Worm (Caenorhabditis elegans): ENCODE data around the gene rev-1.

Gene rev-1

DNA sequence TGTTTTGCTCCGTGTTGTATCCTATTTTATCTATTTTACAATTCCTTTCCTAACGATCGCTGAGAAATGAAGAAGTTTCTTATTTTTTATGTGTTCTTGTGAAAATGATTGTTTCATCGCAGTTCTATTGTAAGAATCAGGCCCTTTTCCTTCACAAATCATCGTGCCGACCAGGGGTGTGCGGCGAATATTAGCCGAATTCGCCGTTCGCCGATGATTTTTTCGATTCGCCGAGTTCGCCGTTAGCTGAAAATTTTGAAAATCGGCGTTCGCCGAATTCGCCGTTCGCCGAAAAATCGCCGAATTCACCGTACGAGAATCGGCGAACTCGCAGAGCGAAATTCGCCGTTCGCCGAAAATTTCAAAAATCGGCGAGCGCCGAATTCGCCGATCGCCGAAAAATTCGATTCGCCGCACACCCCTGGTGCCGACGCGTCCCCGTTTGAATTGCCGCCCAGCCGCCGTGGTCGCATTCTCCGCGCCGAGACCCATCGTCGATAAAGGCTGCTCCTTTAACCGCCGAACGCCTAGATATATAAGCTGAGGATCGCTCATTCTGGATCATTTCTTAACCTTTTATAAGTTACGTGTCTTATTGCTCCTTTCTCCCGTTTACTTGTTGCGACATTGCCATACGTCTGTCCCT is 36.8 kb upstream of the rev-1 start:
- TF ChIP-seq daf-16 (GFP tag; optimal IDR thresholded peaks at IDR 0.05) (no peak), daf-16 (tag; optimal IDR thresholded peaks at IDR 0.05) (no peak), tra-1 (GFP tag; IDR thresholded peaks at IDR 0.05) (no peak), set-16 (GFP tag; IDR thresholded peaks at IDR 0.05) (peak; percentile 91), egl-43 (GFP tag; IDR thresholded peaks at IDR 0.05) (0 out of 2 replicates have a peak, but pooled peaks have one; percentile 24), dpl-1 (GFP tag; optimal IDR thresholded peaks at IDR 0.05) (peak; percentile 1)

DNA sequence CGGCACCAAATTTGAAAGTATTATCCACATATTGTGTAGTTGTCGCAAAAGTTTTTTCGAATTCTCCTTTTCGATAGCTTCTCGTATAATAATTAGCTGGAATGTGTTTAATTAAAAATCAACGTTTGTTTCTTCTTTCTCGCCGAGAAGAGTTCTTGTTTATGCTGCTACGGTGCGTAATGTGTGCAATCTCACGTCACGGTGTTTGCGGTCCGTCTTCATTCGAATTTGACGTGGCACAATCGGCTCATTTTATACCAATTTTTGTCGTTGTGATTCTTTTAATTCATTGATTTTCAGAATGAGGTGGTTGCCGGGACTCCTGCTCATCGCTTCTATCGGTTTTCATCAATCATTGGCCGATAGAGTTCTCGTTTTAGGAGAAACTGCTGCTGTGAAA is 36.2 kb upstream of the rev-1 start, which contains the start of gene ostb-1:
Gene ostb-1 (plus strand): TSS at position 301 of the 400 bp plus-strand sequence.
- TF ChIP-seq sdz-12 (GFP tag; optimal IDR thresholded peaks at IDR 0.05) = no peak
- no peak for TF ChIP-seq lin-13 (GFP tag; optimal IDR thresholded peaks at IDR 0.05)
- TF ChIP-seq madf-9 (GFP tag; conservative IDR thresholded peaks at IDR 0.05) = no peak
- TF ChIP-seq lin-38 (GFP tag; IDR thresholded peaks at IDR 0.05) = peak; percentile 14; the same call in 1 of the 2 replicates
- TF ChIP-seq nhr-42 (GFP tag; IDR thresholded peaks at IDR 0.05) = no peak
- peak; percentile 2 for TF ChIP-seq hlh-30 (tag; optimal IDR thresholded peaks at IDR 0.05; ENCODE audit: insufficient read depth)
- TF ChIP-seq tag-97 (GFP tag; IDR thresholded peaks at IDR 0.05) = no peak
- TF ChIP-seq arid-1 (GFP tag; conservative IDR thresholded peaks at IDR 0.05) = no peak
- TF ChIP-seq ceh-44 (GFP tag; IDR thresholded peaks at IDR 0.05) = no peak
- no peak for TF ChIP-seq T26A8.4 (GFP tag; IDR thresholded peaks at IDR 0.05)
- TF ChIP-seq daf-16 (GFP tag; optimal IDR thresholded peaks at IDR 0.05) = no peak
- TF ChIP-seq daf-16 (tag; optimal IDR thresholded peaks at IDR 0.05) = peak; percentile 72
- peak; percentile 10 for TF ChIP-seq dve-1 (tag; optimal IDR thresholded peaks at IDR 0.05; ENCODE audit: insufficient read depth)
- TF ChIP-seq nhr-28 (tag; optimal IDR thresholded peaks at IDR 0.05) = no peak
- no peak for TF ChIP-seq set-16 (GFP tag; IDR thresholded peaks at IDR 0.05)
- TF ChIP-seq nhr-11 (tag; optimal IDR thresholded peaks at IDR 0.05) = no peak
- TF ChIP-seq nhr-77 (tag; optimal IDR thresholded peaks at IDR 0.05) = no peak
- TF ChIP-seq jun-1 (tag; optimal IDR thresholded peaks at IDR 0.05) = no peak
- TF ChIP-seq nhr-25 (tag; optimal IDR thresholded peaks at IDR 0.05; ENCODE audit: borderline replicate concordance, insufficient read depth) = no peak
- no peak for TF ChIP-seq gei-8 (GFP tag; optimal IDR thresholded peaks at IDR 0.05)
- TF ChIP-seq T20F7.1 (GFP tag; optimal IDR thresholded peaks at IDR 0.05) = peak; percentile 43
- TF ChIP-seq dpl-1 (GFP tag; optimal IDR thresholded peaks at IDR 0.05) = peak; percentile 26
- TF ChIP-seq daf-12 (tag; optimal IDR thresholded peaks at IDR 0.05) = no peak
- TF ChIP-seq F49E8.2 (tag; optimal IDR thresholded peaks at IDR 0.05; ENCODE audit: borderline replicate concordance) = no peak
- TF ChIP-seq zag-1 (tag; optimal IDR thresholded peaks at IDR 0.05) = no peak
- TF ChIP-seq egl-43 (GFP tag; IDR thresholded peaks at IDR 0.05) = no peak
- TF ChIP-seq Y75B8A.6 (GFP tag; IDR thresholded peaks at IDR 0.05) = no peak
- TF ChIP-seq php-3 (GFP tag; IDR thresholded peaks at IDR 0.05) = no peak
- TF ChIP-seq nhr-237 (tag; optimal IDR thresholded peaks at IDR 0.05) = no peak
- TF ChIP-seq skn-1 (tag; optimal IDR thresholded peaks at IDR 0.05) = no peak
- peak in 1 of 2 experiments; percentile 82 for TF ChIP-seq lsy-2 (tag; optimal IDR thresholded peaks at IDR 0.05)
- peak; percentile 55 for TF ChIP-seq mes-2 (tag; optimal IDR thresholded peaks at IDR 0.05; ENCODE audit: poor library complexity, severe bottlenecking)
- TF ChIP-seq dmd-9 (GFP tag; IDR thresholded peaks at IDR 0.05) = no peak
- no peak for TF ChIP-seq ama-1 (optimal IDR thresholded peaks at IDR 0.05)
- no peak for TF ChIP-seq snpc-4 (tag; optimal IDR thresholded peaks at IDR 0.05)
- TF ChIP-seq lin-39 (tag; optimal IDR thresholded peaks at IDR 0.05) = no peak
- no peak for TF ChIP-seq nhr-48 (tag; optimal IDR thresholded peaks at IDR 0.05)
- TF ChIP-seq mdt-29 (GFP tag; IDR thresholded peaks at IDR 0.05) = no peak
- TF ChIP-seq dmd-8 (GFP tag; IDR thresholded peaks at IDR 0.05) = no peak
- TF ChIP-seq ctbp-1 (GFP tag; IDR thresholded peaks at IDR 0.05) = no peak

All from whole organism, L4 larva.